Fruit fly (Drosophila melanogaster): ENCODE results near the gene alpha-Cat.

Gene alpha-Cat

dm6 chr3L:23339079-23339727 is 1.3 kb upstream of the alpha-Cat start, which contains the start of gene ND-MLRQ (continued):
- TF ChIP-seq HLH54F (GFP tag; optimal IDR thresholded peaks at IDR 0.05), result no peak
- TF ChIP-seq Bgb (GFP tag; IDR thresholded peaks at IDR 0.05; ENCODE audit: partially characterized antibody), result peak; percentile 73; the same call in 1 of the 2 replicates
- peak; percentile 16; the same call in 1 of the 3 replicates for TF ChIP-seq Doc3 (GFP tag; IDR thresholded peaks at IDR 0.05; ENCODE audit: partially characterized antibody)
- peak; percentile 75 for TF ChIP-seq bbx (GFP tag; IDR thresholded peaks at IDR 0.05; ENCODE audit: partially characterized antibody)
- TF ChIP-seq Opbp (GFP tag; IDR thresholded peaks at IDR 0.05; ENCODE audit: partially characterized antibody), result peak; percentile 66; the same call in 1 of the 3 replicates
- TF ChIP-seq MESR4 (GFP tag; optimal IDR thresholded peaks at IDR 0.05), result peak; percentile 68
- peak; percentile 25 for TF ChIP-seq Lhr (GFP tag; optimal IDR thresholded peaks at IDR 0.05)
- no peak for TF ChIP-seq CG1529 (GFP tag; optimal IDR thresholded peaks at IDR 0.05)
- peak; percentile 14; the same call in 1 of the 2 replicates for TF ChIP-seq CG2129 (GFP tag; IDR thresholded peaks at IDR 0.05; ENCODE audit: partially characterized antibody)
- peak; percentile 87 for TF ChIP-seq CG7357 (GFP tag; IDR thresholded peaks at IDR 0.05)
- TF ChIP-seq CG17361 (GFP tag; IDR thresholded peaks at IDR 0.05), result 0 out of 3 replicates have a peak, but pooled peaks have one; percentile 13
- peak; percentile 50 for TF ChIP-seq inv (GFP tag; IDR thresholded peaks at IDR 0.05; ENCODE audit: partially characterized antibody)
- TF ChIP-seq YL-1 (GFP tag; optimal IDR thresholded peaks at IDR 0.05), result peak; percentile 41
- TF ChIP-seq Scr (GFP tag; IDR thresholded peaks at IDR 0.05; ENCODE audit: partially characterized antibody), result peak; percentile 71
- no peak for TF ChIP-seq CG17568 (GFP tag; optimal IDR thresholded peaks at IDR 0.05)
- TF ChIP-seq CG8290 (GFP tag; optimal IDR thresholded peaks at IDR 0.05), result peak; percentile 43
- peak in 1 of 2 experiments; percentile 25 for TF ChIP-seq CG8290 (tag; optimal IDR thresholded peaks at IDR 0.05)
- TF ChIP-seq CG3995 (GFP tag; optimal IDR thresholded peaks at IDR 0.05), result peak; percentile 82
- peak; percentile 85 for TF ChIP-seq Dref (GFP tag; IDR thresholded peaks at IDR 0.05)
- peak; percentile 54; the same call in 2 of the 3 replicates for TF ChIP-seq CG7963 (GFP tag; IDR thresholded peaks at IDR 0.05; ENCODE audit: partially characterized antibody)
- TF ChIP-seq vnd (GFP tag; IDR thresholded peaks at IDR 0.05; ENCODE audit: partially characterized antibody), result peak; percentile 44; the same call in 1 of the 3 replicates
- peak; percentile 33; the same call in 1 of the 3 replicates for TF ChIP-seq hb (GFP tag; IDR thresholded peaks at IDR 0.05; ENCODE audit: partially characterized antibody)
- 0 out of 2 replicates have a peak, but pooled peaks have one; percentile 18 for TF ChIP-seq sna (GFP tag; IDR thresholded peaks at IDR 0.05; ENCODE audit: partially characterized antibody)
- peak; percentile 56 for TF ChIP-seq sens (GFP tag)
- peak; percentile 41 for TF ChIP-seq nmo (GFP tag; optimal IDR thresholded peaks at IDR 0.05)
- no peak for TF ChIP-seq Fer1 (GFP tag; optimal IDR thresholded peaks at IDR 0.05)
- TF ChIP-seq CG13287 (GFP tag; IDR thresholded peaks at IDR 0.05; ENCODE audit: partially characterized antibody), result peak; percentile 46
- peak; percentile 81 for TF ChIP-seq amos (GFP tag; IDR thresholded peaks at IDR 0.05; ENCODE audit: partially characterized antibody)
- no peak for TF ChIP-seq CG8281 (tag; optimal IDR thresholded peaks at IDR 0.05)
- TF ChIP-seq CG6791 (GFP tag; IDR thresholded peaks at IDR 0.05; ENCODE audit: partially characterized antibody), result peak; percentile 80
- TF ChIP-seq repo (GFP tag; optimal IDR thresholded peaks at IDR 0.05), result no peak
- TF ChIP-seq Dll (GFP tag; IDR thresholded peaks at IDR 0.05; ENCODE audit: partially characterized antibody), result peak; percentile 62; the same call in 1 of the 4 replicates
- TF ChIP-seq Abd-B (GFP tag; optimal IDR thresholded peaks at IDR 0.05), result peak; percentile 52

- no peak for TF ChIP-seq B-H1 (GFP tag; IDR thresholded peaks at IDR 0.05)
- TF ChIP-seq ase (GFP tag; IDR thresholded peaks at IDR 0.05), result no peak
- no peak for TF ChIP-seq CG8478 (optimal IDR thresholded peaks at IDR 0.05)
- TF ChIP-seq tup (GFP tag; optimal IDR thresholded peaks at IDR 0.05), result no peak
- TF ChIP-seq HLH4C (GFP tag; IDR thresholded peaks at IDR 0.05; ENCODE audit: partially characterized antibody), result peak; percentile 62; the same call in 2 of the 3 replicates
- no peak for TF ChIP-seq CG7928 (GFP tag; optimal IDR thresholded peaks at IDR 0.05)
- TF ChIP-seq Ets65A (GFP tag), result peak; percentile 41
- no peak for TF ChIP-seq Mes4 (GFP tag; optimal IDR thresholded peaks at IDR 0.05)
- TF ChIP-seq CG16813 (GFP tag; IDR thresholded peaks at IDR 0.05; ENCODE audit: partially characterized antibody), result peak; percentile 43; the same call in 2 of the 3 replicates
- TF ChIP-seq CG7839 (tag; optimal IDR thresholded peaks at IDR 0.05), result no peak
- peak; percentile 54; the same call in 1 of the 2 replicates for TF ChIP-seq nerfin-2 (GFP tag; IDR thresholded peaks at IDR 0.05; ENCODE audit: partially characterized antibody)
- 0 out of 3 replicates have a peak, but pooled peaks have one; percentile 42 for TF ChIP-seq vnd (GFP tag; IDR thresholded peaks at IDR 0.05; ENCODE audit: partially characterized antibody)
- peak; percentile 55; the same call in 1 of the 3 replicates for TF ChIP-seq CG7963 (GFP tag; IDR thresholded peaks at IDR 0.05; ENCODE audit: partially characterized antibody)
- TF ChIP-seq Gsc (GFP tag; IDR thresholded peaks at IDR 0.05), result no peak
- TF ChIP-seq CG30020 (tag; optimal IDR thresholded peaks at IDR 0.05), result peak; percentile 25
Observed at dm6 chr3L:23336557-23336956, 1.3 kb downstream of the alpha-Cat start.

All from whole organism, embryonic.